Fruit fly (Drosophila melanogaster): ENCODE data around the gene CG7706.
A peak's percentile ranks its signal among the peaks of the same experiment; 100 is the strongest.

The CG7706 gene

dm6 chr3R:18677500-18677940, at the start of gene CG7706, which contains the start of gene dind:
Gene CG7706, plus strand, starts transcription at chr3R:18677818.
Gene dind, minus strand, starts transcription at chr3R:18677539.
- TF ChIP-seq Spps (tag; optimal IDR thresholded peaks at IDR 0.05) (no peak), Dip3 (GFP tag; optimal IDR thresholded peaks at IDR 0.05) (peak; percentile 0), pfk (GFP tag; optimal IDR thresholded peaks at IDR 0.05) (no peak), row (GFP tag; IDR thresholded peaks at IDR 0.05) (peak; percentile 72), CG6689 (GFP tag; IDR thresholded peaks at IDR 0.05) (peak; percentile 45; the same call in 1 of the 2 replicates), lbe (GFP tag; optimal IDR thresholded peaks at IDR 0.05) (no peak), ATbp (GFP tag; optimal IDR thresholded peaks at IDR 0.05) (no peak), lab (GFP tag; optimal IDR thresholded peaks at IDR 0.05) (no peak), kah (GFP tag; optimal IDR thresholded peaks at IDR 0.05) (no peak), CG8924 (tag; optimal IDR thresholded peaks at IDR 0.05) (peak; percentile 4), CG30020 (tag; optimal IDR thresholded peaks at IDR 0.05) (peak; percentile 86), CG8290 (GFP tag; optimal IDR thresholded peaks at IDR 0.05) (no peak), CG8290 (tag; optimal IDR thresholded peaks at IDR 0.05) (no peak), Sin3A (optimal IDR thresholded peaks at IDR 0.05) (peak; percentile 39), ftz-f1 (GFP tag; optimal IDR thresholded peaks at IDR 0.05) (peak; percentile 26), Dip2 (GFP tag; IDR thresholded peaks at IDR 0.05) (no peak), CG1602 (GFP tag; optimal IDR thresholded peaks at IDR 0.05) (no peak), CG17359 (tag; optimal IDR thresholded peaks at IDR 0.05) (no peak), nerfin-1 (tag; optimal IDR thresholded peaks at IDR 0.05) (peak; percentile 99), scrt (GFP tag; optimal IDR thresholded peaks at IDR 0.05) (peak; percentile 69), H2.0 (GFP tag; IDR thresholded peaks at IDR 0.05) (no peak), Xbp1 (GFP tag; optimal IDR thresholded peaks at IDR 0.05) (peak; percentile 27), MBD-R2 (GFP tag; IDR thresholded peaks at IDR 0.05) (peak; percentile 79), Stat92E (GFP tag; optimal IDR thresholded peaks at IDR 0.05) (no peak), amos (GFP tag; IDR thresholded peaks at IDR 0.05; ENCODE audit: partially characterized antibody) (no peak), Abd-B (GFP tag; optimal IDR thresholded peaks at IDR 0.05) (peak; percentile 7), chn (GFP tag; optimal IDR thresholded peaks at IDR 0.05) (no peak), HmgZ (tag; optimal IDR thresholded peaks at IDR 0.05) (peak; percentile 15), CG1529 (GFP tag; optimal IDR thresholded peaks at IDR 0.05) (no peak), CG31388 (GFP tag; optimal IDR thresholded peaks at IDR 0.05) (no peak), nau (GFP tag; optimal IDR thresholded peaks at IDR 0.05) (no peak), E2f2 (GFP tag; IDR thresholded peaks at IDR 0.05) (peak; percentile 47), trem (tag; optimal IDR thresholded peaks at IDR 0.05) (peak; percentile 70), sens (GFP tag) (peak; percentile 78), slbo (GFP tag; IDR thresholded peaks at IDR 0.05) (peak; percentile 42; the same call in 1 of the 2 replicates), dpn (GFP tag; optimal IDR thresholded peaks at IDR 0.05) (no peak), sqz (GFP tag; optimal IDR thresholded peaks at IDR 0.05) (no peak), CG2875 (GFP tag; optimal IDR thresholded peaks at IDR 0.05) (no peak), CG4424 (GFP tag; optimal IDR thresholded peaks at IDR 0.05) (no peak), CG2116 (GFP tag; optimal IDR thresholded peaks at IDR 0.05) (peak; percentile 54), CG7745 (tag; optimal IDR thresholded peaks at IDR 0.05) (peak; percentile 78), CG12391 (tag; optimal IDR thresholded peaks at IDR 0.05) (peak; percentile 58), lmd (GFP tag; IDR thresholded peaks at IDR 0.05) (no peak), Hmx (GFP tag; optimal IDR thresholded peaks at IDR 0.05) (no peak), CG7357 (GFP tag; IDR thresholded peaks at IDR 0.05) (peak; percentile 40; the same call in 1 of the 3 replicates), Nf-YB (GFP tag; optimal IDR thresholded peaks at IDR 0.05) (no peak), CG12942 (GFP tag; optimal IDR thresholded peaks at IDR 0.05) (no peak), CG17802 (tag; optimal IDR thresholded peaks at IDR 0.05) (peak; percentile 59), cwo (GFP tag; optimal IDR thresholded peaks at IDR 0.05) (no peak), unc-4 (GFP tag; IDR thresholded peaks at IDR 0.05; ENCODE audit: partially characterized antibody) (no peak), NC2β (GFP tag; optimal IDR thresholded peaks at IDR 0.05) (no peak)
